Fruit fly (Drosophila melanogaster) whole organism, pupa: ENCODE data around the gene CG43091.
A peak's percentile ranks its signal among the peaks of the same experiment; 100 is the strongest.

Experiments
- CG10348 ChIP-seq: fragments of 200-800 bp; sonication (Bioruptor generic); IDR thresholded peaks from 2 replicates; pipeline ENCODE4 v1.3.6; 2022; ENCODE audit warnings: missing biosample characterization, missing genetic modification characterization
- CG12605 ChIP-seq: fragments of 200-800 bp; sonication (Bioruptor generic); IDR thresholded peaks from 2 replicates; pipeline ENCODE4 v1.3.6; 2022; ENCODE audit warnings: missing biosample characterization, missing genetic modification characterization
- CG13204 ChIP-seq: fragments of 200-800 bp; sonication (Bioruptor generic); optimal IDR thresholded peaks from 2 replicates; lab custom pipeline; 2018; ENCODE audit warnings: missing biosample characterization, mild to moderate bottlenecking, missing genetic modification characterization, moderate library complexity
- CG14655 ChIP-seq: fragments of 200-800 bp; sonication (Bioruptor generic); optimal IDR thresholded peaks from 3 replicates; lab custom pipeline; 2017; ENCODE audit warnings: mild to moderate bottlenecking, missing biosample characterization, missing genetic modification reagents, missing genetic modification characterization
- CG15710 ChIP-seq: fragments of 200-800 bp; sonication (Bioruptor generic); optimal IDR thresholded peaks from 2 replicates; lab custom pipeline; 2018; ENCODE audit warnings: missing biosample characterization, mild to moderate bottlenecking, missing genetic modification characterization, moderate library complexity
- CG17806 ChIP-seq: fragments of 200-800 bp; sonication (Bioruptor generic); optimal IDR thresholded peaks from 2 replicates; lab custom pipeline; 2018; ENCODE audit warnings: missing biosample characterization, mild to moderate bottlenecking, missing genetic modification characterization, moderate library complexity
- CG32121 ChIP-seq: fragments of 200-800 bp; sonication (Bioruptor generic); IDR thresholded peaks from 2 replicates; pipeline ENCODE4 v1.3.6; 2022; ENCODE audit warnings: missing biosample characterization, missing genetic modification characterization
- CG34367 ChIP-seq: fragments of 200-800 bp; sonication (Bioruptor generic); optimal IDR thresholded peaks from 2 replicates; lab custom pipeline; 2018; ENCODE audit warnings: missing biosample characterization, mild to moderate bottlenecking, missing genetic modification characterization
- CG4496 ChIP-seq: fragments of 200-800 bp; sonication (Bioruptor generic); IDR thresholded peaks from 3 replicates; pipeline ENCODE4 v1.3.6; 2022; ENCODE audit warnings: missing biosample characterization, missing genetic modification characterization
- CG8159 ChIP-seq: fragments of 200-800 bp; sonication (Bioruptor generic); optimal IDR thresholded peaks from 3 replicates; lab custom pipeline; 2018; ENCODE audit warnings: missing biosample characterization, mild to moderate bottlenecking, missing genetic modification characterization, moderate library complexity
- CG8301 ChIP-seq: fragments of 200-800 bp; sonication (Bioruptor generic); optimal IDR thresholded peaks from 2 replicates; lab custom pipeline; 2018; ENCODE audit warnings: missing biosample characterization, mild to moderate bottlenecking, missing genetic modification characterization
- CG9948 ChIP-seq: fragments of 200-800 bp; sonication (Bioruptor generic); optimal IDR thresholded peaks from 2 replicates; lab custom pipeline; 2018; ENCODE audit warnings: missing biosample characterization, mild to moderate bottlenecking, missing genetic modification characterization, moderate library complexity
- D1 ChIP-seq: fragments of 200-800 bp; sonication (Bioruptor generic); optimal IDR thresholded peaks from 2 replicates; lab custom pipeline; 2018; ENCODE audit warnings: missing biosample characterization, mild to moderate bottlenecking, missing genetic modification characterization, moderate library complexity
- EcR ChIP-seq: fragments of 200-800 bp; sonication (Bioruptor generic); optimal IDR thresholded peaks from 3 replicates; lab custom pipeline; 2019; ENCODE audit warnings: missing biosample characterization, missing genetic modification characterization, mild to moderate bottlenecking, moderate library complexity, missing genetic modification reagents
- Ets98B ChIP-seq: fragments of 200-800 bp; sonication (Bioruptor generic); IDR thresholded peaks from 2 replicates; pipeline ENCODE4 v1.3.6; 2022; ENCODE audit warnings: missing biosample characterization, missing genetic modification characterization
- Pif1A ChIP-seq: fragments of 200-800 bp; sonication (Bioruptor generic); optimal IDR thresholded peaks from 3 replicates; lab custom pipeline; 2016; ENCODE audit warnings: missing biosample characterization, missing genetic modification characterization
- Pif1B ChIP-seq: fragments of 200-800 bp; sonication (Bioruptor generic); optimal IDR thresholded peaks from 3 replicates; lab custom pipeline; 2016; ENCODE audit warnings: missing biosample characterization, missing genetic modification characterization
- Snoo ChIP-seq: fragments of 200-800 bp; sonication (Bioruptor generic); optimal IDR thresholded peaks from 3 replicates; lab custom pipeline; 2017; ENCODE audit warnings: missing biosample characterization, mild to moderate bottlenecking, missing genetic modification characterization, inconsistent platforms
- fd96Ca ChIP-seq: fragments of 200-800 bp; sonication (Bioruptor generic); IDR thresholded peaks from 3 replicates; pipeline ENCODE4 v1.3.6; 2022; ENCODE audit warnings: missing biosample characterization, missing genetic modification characterization
- gl ChIP-seq: fragments of 200-800 bp; sonication (Bioruptor generic); optimal IDR thresholded peaks from 2 replicates; lab custom pipeline; 2018; ENCODE audit warnings: missing biosample characterization, mild to moderate bottlenecking, missing genetic modification characterization
- rn ChIP-seq: fragments of 200-800 bp; sonication (Bioruptor generic); IDR thresholded peaks from 2 replicates; pipeline ENCODE4 v1.3.6; 2022; ENCODE audit warnings: missing biosample characterization, missing genetic modification characterization

Gene CG43091

DNA sequence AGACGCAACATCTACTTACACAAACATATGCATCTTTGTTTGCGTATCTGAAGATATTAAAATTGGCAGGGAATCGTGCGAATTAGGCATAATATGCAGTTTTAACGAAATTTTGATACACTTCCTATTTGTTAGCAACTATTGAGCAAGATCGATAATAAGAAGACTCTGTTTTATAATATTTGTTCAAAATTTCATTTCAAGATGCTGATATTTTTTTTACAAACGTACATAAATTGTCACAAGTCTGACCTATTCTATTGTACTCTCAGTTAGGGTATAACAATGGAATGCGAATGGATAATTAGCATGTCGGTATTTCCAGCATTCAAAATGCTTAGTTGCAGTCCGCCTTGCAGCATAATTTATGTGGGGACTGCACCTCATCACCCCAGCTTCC is 40.7 kb downstream of the CG43091 start:
- TF ChIP-seq CG32121 (GFP tag; lab: Robert Waterston, UW) (peak; percentile 51; the same call in 1 of the 2 replicates), CG13204 (no peak), Ets98B (GFP tag; lab: Robert Waterston, UW) (peak; percentile 70), CG8159 (no peak), CG12605 (peak; percentile 55; the same call in 1 of the 2 replicates), D1 (no peak), CG4496 (GFP tag; lab: Robert Waterston, UW) (peak; percentile 80), CG14655 (GFP tag; lab: Kevin White, UChicago) (no peak), Pif1A (GFP tag; lab: Kevin White, UChicago) (no peak), rn (GFP tag; lab: Robert Waterston, UW) (0 out of 2 replicates have a peak, but pooled peaks have one; percentile 6), CG8301 (tag; lab: Kevin White, UChicago) (peak; percentile 64), CG9948 (peak; percentile 53), fd96Ca (no peak), gl (tag; lab: Kevin White, UChicago) (no peak), Snoo (tag; lab: Kevin White, UChicago) (no peak), EcR (GFP tag; lab: Kevin White, UChicago) (no peak), CG15710 (no peak), Pif1B (GFP tag; lab: Kevin White, UChicago) (no peak), CG17806 (tag; lab: Kevin White, UChicago) (peak; percentile 27), CG34367 (tag; lab: Kevin White, UChicago) (peak; percentile 31), CG10348 (GFP tag; lab: Robert Waterston, UW) (no peak)

DNA sequence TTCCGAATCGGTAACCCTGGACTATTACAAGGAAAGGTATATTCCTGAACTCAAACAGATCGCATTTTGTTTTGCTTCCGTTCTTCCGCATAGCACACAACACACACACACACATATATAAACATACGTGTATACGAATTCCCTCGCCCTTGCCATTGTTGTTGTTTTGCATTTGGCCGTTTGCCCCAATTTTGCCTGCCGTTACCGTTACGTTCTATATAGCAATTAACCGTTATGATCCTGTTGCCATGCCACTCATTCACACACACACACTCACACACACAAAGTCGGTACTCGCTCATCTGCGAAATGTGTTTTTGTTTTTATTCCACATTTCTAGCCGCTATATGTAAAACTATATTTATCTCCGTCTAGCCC is 41.1 kb downstream of the CG43091 start:
- no peak for TF ChIP-seq CG12605

DNA sequence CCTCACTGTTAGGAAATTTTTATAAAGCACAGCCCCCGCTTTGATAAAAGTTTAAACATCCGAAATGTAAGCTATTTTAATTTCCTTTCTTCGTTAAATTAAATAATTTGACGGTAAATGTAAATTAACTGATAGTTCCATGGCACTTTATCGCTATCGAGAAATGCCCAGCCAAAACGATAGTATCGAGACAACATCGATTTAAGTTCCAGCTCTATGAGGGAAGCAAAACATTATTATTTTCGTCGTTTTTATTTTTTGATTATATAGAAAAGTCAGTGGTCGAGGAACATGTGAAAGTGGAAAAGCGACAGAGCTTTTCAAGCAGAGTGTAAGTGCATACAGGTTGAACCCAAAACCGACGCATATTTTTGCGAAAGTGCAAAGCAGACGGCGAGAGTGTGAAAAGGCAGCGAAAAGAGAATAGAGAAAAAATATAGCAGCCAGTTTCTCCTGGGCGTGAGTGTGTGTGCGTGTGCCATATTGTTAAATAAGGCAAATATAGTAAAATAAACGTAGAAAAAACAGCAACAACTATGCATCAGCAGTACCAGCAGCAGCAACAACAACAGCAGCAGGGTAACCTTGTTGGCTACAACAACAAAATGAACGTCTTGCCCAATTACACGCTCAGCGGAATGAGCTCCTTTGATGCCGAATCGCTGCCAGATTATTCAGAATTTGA is 41.6 kb downstream of the CG43091 start, which contains the start of gene CG45049:
CG45049 (plus strand) TSS at position 197 of the 685 bp plus-strand sequence.
- TF ChIP-seq Ets98B (GFP tag; lab: Robert Waterston, UW) (no peak), rn (GFP tag; lab: Robert Waterston, UW) (no peak), CG4496 (GFP tag; lab: Robert Waterston, UW) (no peak), CG34367 (tag; lab: Kevin White, UChicago) (no peak), CG15710 (no peak), CG9948 (no peak), CG13204 (no peak), CG10348 (GFP tag; lab: Robert Waterston, UW) (no peak), CG14655 (GFP tag; lab: Kevin White, UChicago) (no peak), D1 (no peak), gl (tag; lab: Kevin White, UChicago) (no peak)

DNA sequence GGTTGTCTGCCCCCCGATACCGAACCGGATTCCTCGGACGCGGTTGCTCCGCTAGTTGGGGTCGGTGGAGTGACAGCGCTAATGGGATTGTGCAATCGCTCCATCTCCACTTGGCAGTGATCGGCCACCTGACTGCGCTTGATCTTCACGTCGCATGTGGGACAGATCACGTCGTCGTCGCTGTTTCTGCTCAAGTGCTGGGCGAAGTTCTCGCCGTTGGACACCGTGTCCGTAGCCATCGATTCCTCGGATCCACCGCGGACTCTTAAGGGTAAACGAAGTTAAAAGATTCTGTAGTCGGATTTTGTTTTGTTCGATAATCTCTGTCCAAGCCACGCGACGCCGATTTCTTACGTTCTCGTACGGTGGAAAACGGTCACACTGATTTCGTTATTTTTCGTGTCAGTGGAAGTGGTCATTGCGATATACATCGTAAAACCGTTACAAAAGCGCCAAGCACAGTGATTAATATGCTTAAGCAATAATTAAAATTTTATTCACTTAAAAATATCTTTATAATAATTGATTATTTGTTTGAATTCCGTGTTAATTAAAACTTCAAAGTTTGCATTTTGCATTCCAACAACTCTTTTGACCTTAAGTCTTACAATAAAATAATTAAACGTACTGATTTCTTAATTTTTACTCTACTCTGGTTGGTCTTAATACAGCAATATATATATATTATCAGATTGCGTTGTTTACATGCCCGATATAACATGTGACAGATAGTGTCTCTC is 42.3 kb downstream of the CG43091 start, which contains the start of gene RNF220:
RNF220 (minus strand) TSS at position 384 of the 740 bp plus-strand sequence.
- TF ChIP-seq Snoo (tag; lab: Kevin White, UChicago): peak; percentile 1
- TF ChIP-seq CG15710: peak; percentile 2
- peak; percentile 41 for TF ChIP-seq CG14655 (GFP tag; lab: Kevin White, UChicago)
- 0 out of 3 replicates have a peak, but pooled peaks have one; percentile 29 for TF ChIP-seq CG4496 (GFP tag; lab: Robert Waterston, UW)
- TF ChIP-seq CG8301 (tag; lab: Kevin White, UChicago): no peak
- TF ChIP-seq Pif1B (GFP tag; lab: Kevin White, UChicago): no peak
- no peak for TF ChIP-seq EcR (GFP tag; lab: Kevin White, UChicago)
- TF ChIP-seq CG12605: no peak
- TF ChIP-seq CG9948: no peak
- TF ChIP-seq fd96Ca: no peak
- peak; percentile 25 for TF ChIP-seq CG8159

DNA sequence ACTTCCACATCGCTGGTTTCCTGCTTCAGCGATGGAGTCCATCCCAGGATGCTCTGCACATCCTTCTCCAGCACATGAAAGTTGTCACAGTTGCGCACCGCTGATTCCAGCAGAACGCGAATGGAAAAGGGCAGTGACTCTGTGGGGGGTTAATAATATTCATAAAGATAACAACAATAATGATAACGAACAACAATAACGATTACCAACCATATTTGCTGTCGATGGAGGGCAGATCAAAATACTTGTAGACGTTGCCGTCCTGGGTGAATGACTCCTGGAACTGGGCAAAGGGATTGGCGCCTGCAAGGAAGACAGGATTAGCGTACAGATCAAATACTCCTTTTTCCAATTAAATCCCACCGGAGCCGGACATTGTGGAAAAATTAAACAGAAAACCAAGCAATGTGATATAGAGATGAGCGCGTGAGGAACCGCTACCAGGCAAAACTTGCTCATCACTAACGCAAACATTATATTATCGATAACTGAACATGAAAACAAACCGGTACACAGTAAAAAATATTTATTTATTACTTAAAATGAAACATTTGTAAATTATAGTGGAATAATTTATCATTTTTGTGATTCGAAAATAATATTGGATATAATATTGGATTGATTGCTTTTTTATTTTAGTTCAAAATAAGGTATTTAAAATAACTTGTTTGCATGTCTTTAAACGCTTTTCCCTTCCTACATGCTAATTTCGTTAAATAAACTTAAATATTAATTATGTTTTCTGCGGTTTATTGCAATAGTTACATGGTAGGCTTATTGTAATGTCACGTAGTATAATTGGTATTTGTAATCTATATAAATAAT is 44.2 kb downstream of the CG43091 start, which contains the start of gene Irp-1A:
Irp-1A (minus strand) TSS at position 439 of the 825 bp plus-strand sequence.
- TF ChIP-seq Snoo (tag; lab: Kevin White, UChicago) (peak; percentile 45), CG14655 (GFP tag; lab: Kevin White, UChicago) (peak; percentile 66), EcR (GFP tag; lab: Kevin White, UChicago) (peak; percentile 86), gl (tag; lab: Kevin White, UChicago) (peak; percentile 12), CG17806 (tag; lab: Kevin White, UChicago) (peak; percentile 72), D1 (no peak), CG10348 (GFP tag; lab: Robert Waterston, UW) (no peak), CG8301 (tag; lab: Kevin White, UChicago) (peak; percentile 72), Ets98B (GFP tag; lab: Robert Waterston, UW) (peak; percentile 71), CG13204 (no peak), CG15710 (peak; percentile 67), CG32121 (GFP tag; lab: Robert Waterston, UW) (peak; percentile 72; the same call in 1 of the 2 replicates), Pif1A (GFP tag; lab: Kevin White, UChicago) (peak; percentile 2), CG8159 (peak; percentile 77), fd96Ca (no peak), CG34367 (tag; lab: Kevin White, UChicago) (peak; percentile 51), CG12605 (peak; percentile 86), CG4496 (GFP tag; lab: Robert Waterston, UW) (peak; percentile 48; the same call in 2 of the 3 replicates), rn (GFP tag; lab: Robert Waterston, UW) (no peak), Pif1B (GFP tag; lab: Kevin White, UChicago) (peak; percentile 38), CG9948 (peak; percentile 73)
